Worm (Caenorhabditis elegans) whole organism, L2 larva: Measurements from ENCODE around the gene pmp-1.

Experiments
- ceh-82 ChIP-seq: fragments of 150-350 bp; optimal IDR thresholded peaks from 2 replicates; lab custom pipeline; 2014; ENCODE audit warnings: missing biosample characterization, missing genetic modification characterization
- ztf-11 ChIP-seq: sonication (generic microtip); optimal IDR thresholded peaks from 2 replicates; lab custom pipeline; 2017; ENCODE audit warnings: missing biosample characterization, missing genetic modification characterization

DNA sequence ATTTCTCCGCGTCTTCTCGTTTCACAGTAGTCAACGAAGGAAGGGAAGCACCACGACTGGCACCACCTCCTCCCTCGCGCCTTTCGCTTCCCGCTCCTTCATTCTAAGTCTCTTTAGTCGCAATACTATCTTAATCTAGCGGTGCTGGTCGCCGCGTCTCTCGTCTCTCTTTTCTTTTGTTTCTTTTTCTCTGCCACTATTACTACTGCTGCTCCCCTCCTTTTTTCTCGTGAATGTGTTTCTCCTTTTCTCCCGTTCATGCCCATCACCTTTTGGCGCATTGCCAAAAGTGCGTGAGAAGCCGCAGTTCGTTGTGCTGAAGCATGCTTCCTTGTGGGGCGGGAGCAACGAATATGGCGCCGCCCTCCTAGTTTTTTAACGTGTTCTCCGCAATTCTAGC is 42.9 kb upstream of the pmp-1 start:
- no peak for TF ChIP-seq ztf-11 (tag; lab: Kevin White, UChicago)
- TF ChIP-seq ceh-82 (tag; lab: Kevin White, UChicago), result no peak
